Worm (Caenorhabditis elegans) whole organism, L1 larva: ENCODE measurements around the gene rpl-36.

Source experiments
- C04F5.9 ChIP-seq: sonication (generic microtip); optimal IDR thresholded peaks from 2 replicates; lab custom pipeline; 2016; ENCODE audit warnings: missing genetic modification characterization, missing compliant biosample characterization
- C16A3.4 ChIP-seq: fragments of 150-350 bp; optimal IDR thresholded peaks from 2 replicates; lab custom pipeline; 2014; ENCODE audit warnings: missing biosample characterization, missing genetic modification characterization
- C34B4.2 ChIP-seq: sonication (generic microtip); optimal IDR thresholded peaks from 2 replicates; lab custom pipeline; 2017; ENCODE audit warnings: mild to moderate bottlenecking, missing genetic modification characterization, missing compliant biosample characterization
- F16B12.6 ChIP-seq: fragments of 150-350 bp; optimal IDR thresholded peaks from 2 replicates; lab custom pipeline; 2014; ENCODE audit warnings: missing biosample characterization, missing genetic modification characterization
- Y116A8C.19 ChIP-seq: sonication (generic microtip); optimal IDR thresholded peaks from 2 replicates; lab custom pipeline; 2016; ENCODE audit warnings: missing compliant biosample characterization, missing genetic modification characterization, borderline replicate concordance
- aha-1 ChIP-seq: fragments of 150-350 bp; optimal IDR thresholded peaks from 2 replicates; lab custom pipeline; 2014; ENCODE audit warnings: missing biosample characterization, missing genetic modification characterization
- aly-2 ChIP-seq: fragments of 150-350 bp; optimal IDR thresholded peaks from 2 replicates; lab custom pipeline; 2014; ENCODE audit warnings: missing biosample characterization, missing genetic modification characterization
- blmp-1 ChIP-seq: fragments of 150-350 bp; optimal IDR thresholded peaks from 2 replicates; lab custom pipeline; 2014; ENCODE audit warnings: missing biosample characterization, missing genetic modification characterization
- ceh-8 ChIP-seq: fragments of 200-800 bp; sonication (Bioruptor generic); optimal IDR thresholded peaks from 2 replicates; lab custom pipeline; 2018; ENCODE audit warnings: mild to moderate bottlenecking, missing genetic modification characterization, moderate library complexity, missing compliant biosample characterization
- ceh-82 ChIP-seq, 3 experiments: fragments of 150-350 bp in 1 of 3; sonication (generic microtip) in 2 of 3; optimal IDR thresholded peaks; 2 replicates each; lab custom pipeline; 2014 to 2017; ENCODE audit warnings: missing biosample characterization in 3 of 3, missing genetic modification characterization in 3 of 3
- ceh-88 ChIP-seq: fragments of 200-800 bp; sonication (Bioruptor generic); IDR thresholded peaks from 2 replicates; pipeline ENCODE4 v1.3.6; 2022; ENCODE audit warnings: missing genetic modification characterization, missing compliant biosample characterization
- ceh-90 ChIP-seq: sonication (generic microtip); optimal IDR thresholded peaks from 2 replicates; lab custom pipeline; 2016; ENCODE audit warnings: missing genetic modification characterization, missing compliant biosample characterization
- ces-1 ChIP-seq: fragments of 150-350 bp; optimal IDR thresholded peaks from 2 replicates; lab custom pipeline; 2014; ENCODE audit warnings: missing biosample characterization, missing genetic modification reagents, missing genetic modification characterization
- dpl-1 ChIP-seq, 3 experiments: fragments of 150-350 bp in 2 of 3; sonication (generic microtip) in 1 of 3; optimal IDR thresholded peaks; 2 replicates each; lab custom pipeline; 2014 to 2017; ENCODE audit warnings: missing biosample characterization in 3 of 3, missing genetic modification characterization in 3 of 3, missing genetic modification reagents in 3 of 3
- dsc-1 ChIP-seq: sonication (generic microtip); optimal IDR thresholded peaks from 2 replicates; lab custom pipeline; 2016; ENCODE audit warnings: mild to moderate bottlenecking, missing genetic modification characterization, missing compliant biosample characterization
- efl-1 ChIP-seq, 4 experiments: fragments of 150-350 bp; optimal IDR thresholded peaks in 3 of 4; peaks in 1 of 4; 1 replicate in 1 of 4; 2 replicates in 3 of 4; lab custom pipeline; 2014; ENCODE audit warnings: missing biosample characterization in 2 of 4, missing genetic modification characterization in 2 of 4, missing genetic modification reagents in 2 of 4
- egl-13 ChIP-seq: sonication (generic microtip); optimal IDR thresholded peaks from 2 replicates; lab custom pipeline; 2016; ENCODE audit warnings: missing genotype, missing genetic modification reagents, missing genetic modification characterization, missing compliant biosample characterization
- egl-27 ChIP-seq, 2 experiments: fragments of 150-350 bp in 1 of 2; sonication (generic microtip); optimal IDR thresholded peaks; 3 replicates each; lab custom pipeline; 2017 to 2018; ENCODE audit warnings: missing biosample characterization in 2 of 2, missing genetic modification characterization in 2 of 2, missing genetic modification reagents in 2 of 2
- elt-2 ChIP-seq: sonication (generic microtip); optimal IDR thresholded peaks from 2 replicates; lab custom pipeline; 2016; ENCODE audit warnings: missing genetic modification characterization, mild to moderate bottlenecking, inconsistent platforms, missing compliant biosample characterization, missing genetic modification reagents
- elt-3 ChIP-seq, 6 experiments: fragments of 150-350 bp in 1 of 6; sonication (generic microtip); optimal IDR thresholded peaks; 2 replicates each; lab custom pipeline; 2017 to 2018; ENCODE audit warnings: missing biosample characterization in 6 of 6, missing genetic modification characterization in 6 of 6, inconsistent platforms in 1 of 6
- fkh-4 ChIP-seq: sonication (generic microtip); optimal IDR thresholded peaks from 2 replicates; lab custom pipeline; 2016; ENCODE audit warnings: missing compliant biosample characterization, missing genetic modification characterization, borderline replicate concordance
- fos-1 ChIP-seq: fragments of 150-350 bp; optimal IDR thresholded peaks from 2 replicates; lab custom pipeline; 2014; ENCODE audit warnings: missing biosample characterization, missing genetic modification characterization
- hlh-17 ChIP-seq: fragments of 200-800 bp; sonication (Bioruptor generic); optimal IDR thresholded peaks from 2 replicates; lab custom pipeline; 2018; ENCODE audit warnings: missing genetic modification characterization, mild to moderate bottlenecking, missing compliant biosample characterization, moderate library complexity, borderline replicate concordance
- hpl-2 ChIP-seq: fragments of 150-350 bp; optimal IDR thresholded peaks from 2 replicates; lab custom pipeline; 2014; ENCODE audit warnings: missing biosample characterization, missing genetic modification reagents, missing genetic modification characterization
- lin-13 ChIP-seq: fragments of 150-350 bp; optimal IDR thresholded peaks from 2 replicates; lab custom pipeline; 2014; ENCODE audit warnings: missing biosample characterization, missing genetic modification reagents, missing genetic modification characterization
- lin-15B ChIP-seq: fragments of 150-350 bp; sonication (generic microtip); optimal IDR thresholded peaks from 3 replicates; lab custom pipeline; 2014; ENCODE audit warnings: missing biosample characterization, missing genetic modification characterization
- lin-35 ChIP-seq, 2 experiments: fragments of 150-350 bp; optimal IDR thresholded peaks; 2 replicates each; lab custom pipeline; 2014; ENCODE audit warnings: missing biosample characterization in 2 of 2, missing genetic modification characterization in 2 of 2, missing genetic modification reagents in 2 of 2
- lin-39 ChIP-seq: fragments of 150-350 bp; optimal IDR thresholded peaks from 2 replicates; lab custom pipeline; 2014; ENCODE audit warnings: missing biosample characterization, missing genetic modification reagents, missing genetic modification characterization
- lir-3 ChIP-seq: sonication (generic microtip); optimal IDR thresholded peaks from 2 replicates; lab custom pipeline; 2016; ENCODE audit warnings: mild to moderate bottlenecking, missing genetic modification characterization, moderate library complexity, missing compliant biosample characterization; ENCODE audit not compliant: poor library complexity
- mdl-1 ChIP-seq, 2 experiments: fragments of 150-350 bp; optimal IDR thresholded peaks; 2 replicates each; lab custom pipeline; 2014 to 2017; ENCODE audit warnings: missing biosample characterization in 2 of 2, missing genetic modification characterization in 2 of 2, inconsistent platforms in 1 of 2
- mef-2 ChIP-seq: fragments of 150-350 bp; optimal IDR thresholded peaks from 2 replicates; lab custom pipeline; 2014; ENCODE audit warnings: missing biosample characterization, missing genetic modification characterization
- mep-1 ChIP-seq: fragments of 150-350 bp; optimal IDR thresholded peaks from 2 replicates; lab custom pipeline; 2014; ENCODE audit warnings: missing biosample characterization, missing genetic modification characterization
- nhr-237 ChIP-seq: fragments of 150-350 bp; optimal IDR thresholded peaks from 2 replicates; lab custom pipeline; 2014; ENCODE audit warnings: missing biosample characterization, missing genetic modification characterization
- nhr-28 ChIP-seq: fragments of 150-350 bp; optimal IDR thresholded peaks from 2 replicates; lab custom pipeline; 2014; ENCODE audit warnings: missing biosample characterization, missing genetic modification characterization
- nhr-71 ChIP-seq: sonication (generic microtip); optimal IDR thresholded peaks from 2 replicates; lab custom pipeline; 2016; ENCODE audit warnings: mild to moderate bottlenecking, missing genetic modification characterization, moderate library complexity, missing compliant biosample characterization
- nhr-77 ChIP-seq: fragments of 150-350 bp; optimal IDR thresholded peaks from 2 replicates; lab custom pipeline; 2014; ENCODE audit warnings: missing biosample characterization, missing genetic modification characterization
- nhr-84 ChIP-seq: sonication (generic microtip); optimal IDR thresholded peaks from 2 replicates; lab custom pipeline; 2017; ENCODE audit warnings: missing biosample characterization, missing genetic modification characterization
- nhr-90 ChIP-seq: sonication (generic microtip); optimal IDR thresholded peaks from 2 replicates; lab custom pipeline; 2016; ENCODE audit warnings: mild to moderate bottlenecking, missing genetic modification characterization, missing compliant biosample characterization; ENCODE audit not compliant: poor library complexity
- pag-3 ChIP-seq: sonication (generic microtip); optimal IDR thresholded peaks from 2 replicates; lab custom pipeline; 2017; ENCODE audit warnings: missing genetic modification characterization, mild to moderate bottlenecking, missing compliant biosample characterization, antibody characterized with exemption, borderline replicate concordance; ENCODE audit not compliant: insufficient read depth
- pax-3 ChIP-seq: fragments of 200-800 bp; sonication (Bioruptor generic); optimal IDR thresholded peaks from 2 replicates; lab custom pipeline; 2018; ENCODE audit warnings: mild to moderate bottlenecking, missing genetic modification characterization, moderate library complexity, missing compliant biosample characterization
- skn-1 ChIP-seq: fragments of 150-350 bp; optimal IDR thresholded peaks from 2 replicates; lab custom pipeline; 2014; ENCODE audit warnings: missing biosample characterization, missing genetic modification characterization
- snpc-4 ChIP-seq: fragments of 150-350 bp; optimal IDR thresholded peaks from 2 replicates; lab custom pipeline; 2014; ENCODE audit warnings: missing biosample characterization, missing genetic modification characterization
- snu-23 ChIP-seq: sonication (generic microtip); optimal IDR thresholded peaks from 2 replicates; lab custom pipeline; 2016; ENCODE audit warnings: missing genetic modification characterization, missing compliant biosample characterization
- sox-4 ChIP-seq: sonication (generic microtip); optimal IDR thresholded peaks from 2 replicates; lab custom pipeline; 2016; ENCODE audit warnings: missing genetic modification characterization, missing compliant biosample characterization
- unc-130 ChIP-seq: fragments of 150-350 bp; optimal IDR thresholded peaks from 2 replicates; lab custom pipeline; 2017; ENCODE audit warnings: missing biosample characterization, missing genetic modification characterization, inconsistent platforms
- unc-62 ChIP-seq: fragments of 150-350 bp; optimal IDR thresholded peaks from 2 replicates; lab custom pipeline; 2014; ENCODE audit warnings: missing biosample characterization, missing genetic modification reagents, missing genetic modification characterization
- unc-86 ChIP-seq: sonication (generic microtip); optimal IDR thresholded peaks from 2 replicates; lab custom pipeline; 2016; ENCODE audit warnings: missing genetic modification characterization, missing compliant biosample characterization
- zag-1 ChIP-seq: fragments of 150-350 bp; optimal IDR thresholded peaks from 2 replicates; lab custom pipeline; 2014; ENCODE audit warnings: missing biosample characterization, missing genetic modification characterization
- ztf-4 ChIP-seq: fragments of 150-350 bp; optimal IDR thresholded peaks from 2 replicates; lab custom pipeline; 2014; ENCODE audit warnings: missing biosample characterization, missing genetic modification characterization

The rpl-36 gene

DNA sequence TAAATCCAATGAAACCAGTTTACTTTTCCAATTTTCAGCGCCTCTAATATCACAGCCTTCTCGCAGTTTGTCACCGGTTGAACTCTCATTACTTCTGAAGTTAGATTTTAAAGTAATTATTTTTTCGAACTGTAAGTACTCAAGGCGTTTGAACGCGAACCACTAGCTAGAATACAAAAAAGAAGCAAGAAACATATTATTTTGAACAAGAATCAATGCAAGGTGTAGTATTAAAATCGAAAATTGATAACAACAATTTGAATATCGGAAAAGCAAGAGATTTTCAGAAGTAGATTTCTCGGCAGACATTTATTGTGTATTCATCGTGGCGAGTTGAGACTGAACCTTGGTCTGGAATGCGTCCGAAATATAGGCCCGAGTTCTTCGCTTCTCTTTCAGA lies 17.9 kb downstream of the rpl-36 start, which contains the start of gene exos-9:
TSS of gene exos-9 (minus strand) at position 101 of the 400 bp plus-strand sequence.
- TF ChIP-seq lin-39 (no peak), egl-27 (tag; optimal IDR thresholded peaks at IDR 0.05; lab: Kevin White, UChicago) (no peak), mef-2 (tag; lab: Kevin White, UChicago) (no peak), blmp-1 (tag; lab: Kevin White, UChicago) (no peak), hpl-2 (GFP tag; lab: Kevin White, UChicago) (no peak), elt-2 (tag; lab: Kevin White, UChicago) (no peak), hlh-17 (no peak), nhr-77 (tag; lab: Kevin White, UChicago) (no peak), snpc-4 (tag; lab: Kevin White, UChicago) (no peak), F16B12.6 (no peak), ceh-8 (no peak), ces-1 (GFP tag; lab: Kevin White, UChicago) (no peak), unc-62 (GFP tag; lab: Kevin White, UChicago) (no peak), lin-35 (GFP tag; optimal IDR thresholded peaks at IDR 0.05; lab: Kevin White, UChicago) (no peak), nhr-28 (tag; lab: Kevin White, UChicago) (no peak), ceh-90 (tag; lab: Kevin White, UChicago) (no peak)
- TF ChIP-seq, all 84 proteins: peak for 0

ce11 chrIII:7198838-7199237 lies 18.8 kb downstream of the rpl-36 start, which contains the start of gene pfd-5:
pfd-5 (minus strand) TSS chrIII:7198884.
- peak in 1 of 2 experiments; percentile 36 for TF ChIP-seq mdl-1 (tag; optimal IDR thresholded peaks at IDR 0.05; lab: Kevin White, UChicago)
- TF ChIP-seq C34B4.2: no peak
- peak; percentile 84 for TF ChIP-seq nhr-90 (tag; lab: Kevin White, UChicago)
- peak; percentile 74 for TF ChIP-seq snu-23
- no peak for TF ChIP-seq nhr-84 (tag; lab: Kevin White, UChicago)
- TF ChIP-seq ceh-88: peak; percentile 34; the same call in 1 of the 2 replicates
- TF ChIP-seq lin-15B (tag; lab: Kevin White, UChicago): peak; percentile 25
- TF ChIP-seq unc-86 (tag; lab: Kevin White, UChicago): peak; percentile 51
- TF ChIP-seq elt-2 (tag; lab: Kevin White, UChicago): peak; percentile 43
- TF ChIP-seq elt-3 (tag; optimal IDR thresholded peaks at IDR 0.05; lab: Kevin White, UChicago): no peak
- peak; percentile 79 for TF ChIP-seq mep-1 (tag; lab: Kevin White, UChicago)
- TF ChIP-seq aha-1: no peak
- peak; percentile 37 for TF ChIP-seq C16A3.4 (tag; lab: Kevin White, UChicago)
- TF ChIP-seq unc-130 (tag; lab: Kevin White, UChicago): peak; percentile 12
- peak; percentile 49 for TF ChIP-seq lin-13 (GFP tag; lab: Kevin White, UChicago)
- TF ChIP-seq pag-3 (tag; lab: Kevin White, UChicago): peak; percentile 4
- TF ChIP-seq skn-1 (tag; lab: Kevin White, UChicago): peak; percentile 51
- no peak for TF ChIP-seq nhr-237 (tag; lab: Kevin White, UChicago)
- TF ChIP-seq Y116A8C.19 (tag; lab: Kevin White, UChicago): peak; percentile 39
- TF ChIP-seq egl-13: peak; percentile 81
- TF ChIP-seq hpl-2 (GFP tag; lab: Kevin White, UChicago): no peak
- peak; percentile 90 to 96 (median 93) for TF ChIP-seq dpl-1 (GFP tag; optimal IDR thresholded peaks at IDR 0.05; lab: Kevin White, UChicago)
- TF ChIP-seq dsc-1 (tag; lab: Kevin White, UChicago): peak; percentile 77
- no peak for TF ChIP-seq zag-1 (tag; lab: Kevin White, UChicago)
- peak; percentile 81 to 96 for TF ChIP-seq efl-1 (optimal IDR thresholded peaks at IDR 0.05; lab: Kevin White, UChicago)
- peak; percentile 95 to 99 for TF ChIP-seq efl-1 (GFP tag; optimal IDR thresholded peaks at IDR 0.05 in 1 of 2; lab: Kevin White, UChicago)
- peak; percentile 17 for TF ChIP-seq fos-1 (tag; lab: Kevin White, UChicago)
- peak; percentile 47 for TF ChIP-seq C04F5.9
- peak; percentile 65 for TF ChIP-seq sox-4 (tag; lab: Kevin White, UChicago)
- TF ChIP-seq fkh-4 (tag; lab: Kevin White, UChicago): peak; percentile 76
- peak; percentile 94 for TF ChIP-seq lir-3 (tag; lab: Kevin White, UChicago)
- no peak for TF ChIP-seq aly-2 (tag; lab: Kevin White, UChicago)
- peak; percentile 82 for TF ChIP-seq nhr-71 (tag; lab: Kevin White, UChicago)
- no peak for TF ChIP-seq nhr-77 (tag; lab: Kevin White, UChicago)
- TF ChIP-seq ztf-4 (tag; lab: Kevin White, UChicago): no peak
- TF ChIP-seq nhr-28 (tag; lab: Kevin White, UChicago): no peak
- no peak for TF ChIP-seq mef-2 (tag; lab: Kevin White, UChicago)
- peak; percentile 81 for TF ChIP-seq pax-3
- peak; percentile 46 to 66 (median 51) for TF ChIP-seq ceh-82 (tag; optimal IDR thresholded peaks at IDR 0.05; lab: Kevin White, UChicago)
- TF ChIP-seq hlh-17: no peak
